Worm (Caenorhabditis elegans): ENCODE data around the gene E04F6.9.

E04F6.9 gene

ce11 chrII:7200051-7200599 lies 11.8 kb downstream of the E04F6.9 start, which contains the start of gene pcrg-1 (continued):
- TF ChIP-seq C16A3.4 (tag; optimal IDR thresholded peaks at IDR 0.05) (peak; percentile 73), blmp-1 (tag; optimal IDR thresholded peaks at IDR 0.05) (peak; percentile 7), ets-5 (GFP tag; IDR thresholded peaks at IDR 0.05) (no peak), hlh-4 (tag; optimal IDR thresholded peaks at IDR 0.05) (no peak), C04F5.9 (tag; optimal IDR thresholded peaks at IDR 0.05) (peak; percentile 59), unc-30 (tag; optimal IDR thresholded peaks at IDR 0.05) (no peak), egl-13 (tag; optimal IDR thresholded peaks at IDR 0.05) (peak; percentile 23), elt-3 (tag; optimal IDR thresholded peaks at IDR 0.05) (peak in 2 of 6 experiments; percentile 36 to 83), alr-1 (tag; optimal IDR thresholded peaks at IDR 0.05; ENCODE audit: borderline replicate concordance) (no peak), fkh-10 (GFP tag; optimal IDR thresholded peaks at IDR 0.05) (no peak), nhr-19 (GFP tag; conservative IDR thresholded peaks at IDR 0.05) (peak; percentile 93), jun-1 (tag; optimal IDR thresholded peaks at IDR 0.05) (peak; percentile 39), skn-1 (tag; optimal IDR thresholded peaks at IDR 0.05) (no peak), ceh-82 (tag; optimal IDR thresholded peaks at IDR 0.05) (peak; percentile 40 to 76 (median 73)), mef-2 (tag; optimal IDR thresholded peaks at IDR 0.05) (peak; percentile 23), vab-15 (tag; optimal IDR thresholded peaks at IDR 0.05) (no peak), ztf-11 (tag; optimal IDR thresholded peaks at IDR 0.05) (peak in 1 of 2 experiments; percentile 76), unc-98 (GFP tag; IDR thresholded peaks at IDR 0.05) (0 out of 2 replicates have a peak, but pooled peaks have one; percentile 9), unc-86 (tag; optimal IDR thresholded peaks at IDR 0.05) (peak; percentile 57), zip-4 (GFP tag; optimal IDR thresholded peaks at IDR 0.05) (peak; percentile 73), nhr-76 (tag; optimal IDR thresholded peaks at IDR 0.05) (peak; percentile 51), ama-1 (optimal IDR thresholded peaks at IDR 0.05) (no peak), efl-1 (optimal IDR thresholded peaks at IDR 0.05) (peak; percentile 58 to 75), efl-1 (GFP tag; optimal IDR thresholded peaks at IDR 0.05 in 1 of 2) (peak; percentile 58 to 97), pqm-1 (tag; optimal IDR thresholded peaks at IDR 0.05) (no peak), grh-1 (GFP tag; IDR thresholded peaks at IDR 0.05) (peak; percentile 77), ceh-8 (GFP tag; optimal IDR thresholded peaks at IDR 0.05) (peak; percentile 72), unc-130 (tag; optimal IDR thresholded peaks at IDR 0.05) (peak; percentile 24), ceh-88 (GFP tag; IDR thresholded peaks at IDR 0.05) (peak; percentile 76), mep-1 (tag; optimal IDR thresholded peaks at IDR 0.05) (peak; percentile 74), snu-23 (GFP tag; optimal IDR thresholded peaks at IDR 0.05) (peak; percentile 82), hlh-17 (GFP tag; optimal IDR thresholded peaks at IDR 0.05; ENCODE audit: borderline replicate concordance) (no peak), F16B12.6 (tag; optimal IDR thresholded peaks at IDR 0.05) (peak; percentile 8), nhr-12 (tag; optimal IDR thresholded peaks at IDR 0.05) (no peak), nhr-90 (tag; optimal IDR thresholded peaks at IDR 0.05; ENCODE audit: poor library complexity) (peak; percentile 89), lin-13 (GFP tag; optimal IDR thresholded peaks at IDR 0.05) (peak; percentile 64), nhr-20 (tag; optimal IDR thresholded peaks at IDR 0.05) (peak; percentile 89), nhr-77 (tag; optimal IDR thresholded peaks at IDR 0.05) (peak; percentile 41), lin-39 (tag; optimal IDR thresholded peaks at IDR 0.05) (peak; percentile 71), ceh-90 (tag; optimal IDR thresholded peaks at IDR 0.05) (no peak), rnt-1 (tag; optimal IDR thresholded peaks at IDR 0.05) (peak; percentile 89), lin-15B (tag; optimal IDR thresholded peaks at IDR 0.05) (no peak), ztf-4 (tag; optimal IDR thresholded peaks at IDR 0.05) (peak; percentile 9), nhr-28 (tag; optimal IDR thresholded peaks at IDR 0.05) (no peak), dpl-1 (GFP tag; optimal IDR thresholded peaks at IDR 0.05) (peak; percentile 45 to 59 (median 56))
